Worm (Caenorhabditis elegans): Measurements from ENCODE around the gene pqn-79.
"Not testable (repeated sequence)": the region's sequence is repeated elsewhere in the genome, so short reads cannot be mapped to it uniquely, and the experiment has no call there.

DNA sequence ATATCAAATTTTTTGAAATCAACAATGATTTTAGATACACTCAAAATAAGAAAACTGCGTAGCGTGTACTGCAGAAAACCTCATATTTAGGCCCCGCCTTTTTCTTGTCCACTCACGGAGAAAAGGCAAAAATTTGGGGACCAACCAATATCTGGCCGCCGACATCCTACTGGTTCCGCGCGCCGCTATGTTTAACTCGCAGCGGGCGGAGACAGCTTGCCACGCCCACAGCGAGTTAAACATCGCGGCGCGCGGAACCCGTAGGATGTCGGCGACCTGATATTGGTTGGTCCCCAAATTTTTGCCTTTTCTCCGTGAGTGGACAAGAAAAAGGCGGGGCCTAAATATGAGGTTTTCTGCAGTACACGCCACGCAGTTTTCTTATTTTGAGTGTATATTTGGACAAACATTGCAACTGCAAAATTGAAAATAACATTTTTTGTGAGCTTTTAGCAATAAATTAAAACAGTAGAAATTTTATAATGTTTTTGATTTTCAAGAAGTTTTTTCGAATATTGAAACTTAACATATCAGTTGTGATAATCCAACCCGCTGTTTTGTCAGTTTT lies 14.6 kb downstream of the pqn-79 start:
- not testable (repeated sequence) for TF ChIP-seq php-3 (GFP tag; IDR thresholded peaks at IDR 0.05); ama-1 (optimal IDR thresholded peaks at IDR 0.05); egl-27 (tag; optimal IDR thresholded peaks at IDR 0.05); pha-4 (GFP tag; IDR thresholded peaks at IDR 0.05); pha-4 (tag; optimal IDR thresholded peaks at IDR 0.05); lsy-2 (tag; optimal IDR thresholded peaks at IDR 0.05); mep-1 (tag; optimal IDR thresholded peaks at IDR 0.05); lin-1 (GFP tag; IDR thresholded peaks at IDR 0.05); unc-130 (GFP tag; optimal IDR thresholded peaks at IDR 0.05); madf-9 (GFP tag; conservative IDR thresholded peaks at IDR 0.05)

All from whole organism, L4 larva.